Worm (Caenorhabditis elegans) whole organism, L2 larva: ENCODE data around the gene R74.7.
A peak's percentile ranks its signal among the peaks of the same experiment; 100 is the strongest.

ENCODE experiments used
- R02D3.7 ChIP-seq: fragments of 150-350 bp; optimal IDR thresholded peaks from 2 replicates; lab custom pipeline; 2014; ENCODE audit warnings: missing biosample characterization, missing genetic modification characterization
- Y55F3AM.14 ChIP-seq: fragments of 200-800 bp; sonication (Bioruptor generic); optimal IDR thresholded peaks from 2 replicates; lab custom pipeline; 2018; ENCODE audit warnings: mild to moderate bottlenecking, missing genetic modification characterization, missing compliant biosample characterization
- ZK546.5 ChIP-seq: sonication (generic microtip); optimal IDR thresholded peaks from 2 replicates; lab custom pipeline; 2017; ENCODE audit warnings: missing biosample characterization, missing genetic modification characterization
- aly-2 ChIP-seq: fragments of 150-350 bp; optimal IDR thresholded peaks from 2 replicates; lab custom pipeline; 2014; ENCODE audit warnings: missing biosample characterization, missing genetic modification characterization
- ceh-16 ChIP-seq: fragments of 150-350 bp; optimal IDR thresholded peaks from 2 replicates; lab custom pipeline; 2014; ENCODE audit warnings: missing biosample characterization, missing genetic modification characterization
- ceh-82 ChIP-seq: fragments of 150-350 bp; optimal IDR thresholded peaks from 2 replicates; lab custom pipeline; 2014; ENCODE audit warnings: missing biosample characterization, missing genetic modification characterization
- crh-2 ChIP-seq: sonication (generic microtip); optimal IDR thresholded peaks from 2 replicates; lab custom pipeline; 2017; ENCODE audit warnings: missing biosample characterization, missing genetic modification characterization
- dmd-4 ChIP-seq: sonication (generic microtip); optimal IDR thresholded peaks from 2 replicates; lab custom pipeline; 2017; ENCODE audit warnings: missing biosample characterization, missing genetic modification characterization
- egl-27 ChIP-seq: sonication (generic microtip); optimal IDR thresholded peaks from 3 replicates; lab custom pipeline; 2017; ENCODE audit warnings: missing biosample characterization, missing genetic modification reagents, missing genetic modification characterization
- fos-1 ChIP-seq: fragments of 150-350 bp; optimal IDR thresholded peaks from 2 replicates; lab custom pipeline; 2014; ENCODE audit warnings: missing biosample characterization, missing genetic modification characterization
- gmeb-1 ChIP-seq: fragments of 150-350 bp; optimal IDR thresholded peaks from 2 replicates; lab custom pipeline; 2014; ENCODE audit warnings: missing biosample characterization, missing genetic modification characterization
- lin-11 ChIP-seq: fragments of 150-350 bp; sonication (generic microtip); optimal IDR thresholded peaks from 2 replicates; lab custom pipeline; 2014; ENCODE audit warnings: missing biosample characterization, missing genetic modification characterization, inconsistent platforms, mixed read lengths
- lin-13 ChIP-seq: fragments of 150-350 bp; optimal IDR thresholded peaks from 2 replicates; lab custom pipeline; 2014; ENCODE audit warnings: missing biosample characterization, missing genetic modification reagents, missing genetic modification characterization
- lin-39 ChIP-seq: fragments of 150-350 bp; optimal IDR thresholded peaks from 2 replicates; lab custom pipeline; 2014; ENCODE audit warnings: missing biosample characterization, missing genetic modification reagents, missing genetic modification characterization
- lsy-2 ChIP-seq, 2 experiments: fragments of 150-350 bp in 1 of 2; sonication (generic microtip) in 1 of 2; optimal IDR thresholded peaks; 2 replicates each; lab custom pipeline; 2014 to 2017; ENCODE audit warnings: missing biosample characterization in 2 of 2, missing genetic modification characterization in 2 of 2
- mbf-1 ChIP-seq: sonication (generic microtip); optimal IDR thresholded peaks from 2 replicates; lab custom pipeline; 2017; ENCODE audit warnings: missing biosample characterization, missing genetic modification characterization
- mdl-1 ChIP-seq, 2 experiments: fragments of 150-350 bp in 1 of 2; sonication (generic microtip) in 1 of 2; optimal IDR thresholded peaks; 2 replicates each; lab custom pipeline; 2017; ENCODE audit warnings: missing biosample characterization in 2 of 2, missing genetic modification characterization in 2 of 2
- nhr-11 ChIP-seq: fragments of 150-350 bp; optimal IDR thresholded peaks from 2 replicates; lab custom pipeline; 2014; ENCODE audit warnings: missing biosample characterization, missing genetic modification characterization
- nhr-12 ChIP-seq: fragments of 150-350 bp; optimal IDR thresholded peaks from 2 replicates; lab custom pipeline; 2014; ENCODE audit warnings: missing biosample characterization, missing genetic modification characterization
- nhr-129 ChIP-seq: fragments of 150-350 bp; optimal IDR thresholded peaks from 2 replicates; lab custom pipeline; 2014; ENCODE audit warnings: missing biosample characterization, missing genetic modification characterization
- nhr-21 ChIP-seq: fragments of 150-350 bp; optimal IDR thresholded peaks from 2 replicates; lab custom pipeline; 2014; ENCODE audit warnings: missing biosample characterization, missing genetic modification characterization
- nhr-25 ChIP-seq: fragments of 150-350 bp; sonication (generic microtip); optimal IDR thresholded peaks from 3 replicates; lab custom pipeline; 2014; ENCODE audit warnings: missing biosample characterization, missing genetic modification characterization
- nhr-6 ChIP-seq: fragments of 150-350 bp; optimal IDR thresholded peaks from 2 replicates; lab custom pipeline; 2014; ENCODE audit warnings: missing biosample characterization, missing genetic modification characterization
- nhr-77 ChIP-seq: fragments of 150-350 bp; optimal IDR thresholded peaks from 2 replicates; lab custom pipeline; 2014; ENCODE audit warnings: missing biosample characterization, missing genetic modification characterization
- peb-1 ChIP-seq: fragments of 150-350 bp; optimal IDR thresholded peaks from 2 replicates; lab custom pipeline; 2014; ENCODE audit warnings: missing biosample characterization, missing genetic modification characterization
- skn-1 ChIP-seq: sonication (generic microtip); optimal IDR thresholded peaks from 2 replicates; lab custom pipeline; 2017; ENCODE audit warnings: missing biosample characterization, missing genetic modification characterization
- sma-3 ChIP-seq: sonication (generic microtip); optimal IDR thresholded peaks from 2 replicates; lab custom pipeline; 2016; ENCODE audit warnings: missing genetic modification reagents, missing genetic modification characterization, missing compliant biosample characterization
- sma-9 ChIP-seq, 2 experiments: fragments of 150-350 bp in 1 of 2; sonication (generic microtip) in 1 of 2; optimal IDR thresholded peaks; 2 replicates each; lab custom pipeline; 2014 to 2016; ENCODE audit warnings: missing genetic modification characterization in 2 of 2, mild to moderate bottlenecking in 1 of 2, missing biosample characterization in 1 of 2, missing compliant biosample characterization in 1 of 2, missing genetic modification reagents in 1 of 2, moderate library complexity in 1 of 2
- unc-39 ChIP-seq: fragments of 150-350 bp; optimal IDR thresholded peaks from 2 replicates; lab custom pipeline; 2014; ENCODE audit warnings: missing biosample characterization, missing genetic modification characterization
- unc-55 ChIP-seq: fragments of 150-350 bp; sonication (generic microtip); optimal IDR thresholded peaks from 3 replicates; lab custom pipeline; 2014; ENCODE audit warnings: missing biosample characterization, missing genetic modification reagents, missing genetic modification characterization
- unc-62 ChIP-seq: fragments of 150-350 bp; optimal IDR thresholded peaks from 2 replicates; lab custom pipeline; 2014; ENCODE audit warnings: missing biosample characterization, missing genetic modification reagents, missing genetic modification characterization
- ztf-11 ChIP-seq: sonication (generic microtip); optimal IDR thresholded peaks from 2 replicates; lab custom pipeline; 2017; ENCODE audit warnings: missing biosample characterization, missing genetic modification characterization
- ztf-4 ChIP-seq: fragments of 150-350 bp; optimal IDR thresholded peaks from 2 replicates; lab custom pipeline; 2014; ENCODE audit warnings: missing biosample characterization, missing genetic modification characterization

R74.7 gene

DNA sequence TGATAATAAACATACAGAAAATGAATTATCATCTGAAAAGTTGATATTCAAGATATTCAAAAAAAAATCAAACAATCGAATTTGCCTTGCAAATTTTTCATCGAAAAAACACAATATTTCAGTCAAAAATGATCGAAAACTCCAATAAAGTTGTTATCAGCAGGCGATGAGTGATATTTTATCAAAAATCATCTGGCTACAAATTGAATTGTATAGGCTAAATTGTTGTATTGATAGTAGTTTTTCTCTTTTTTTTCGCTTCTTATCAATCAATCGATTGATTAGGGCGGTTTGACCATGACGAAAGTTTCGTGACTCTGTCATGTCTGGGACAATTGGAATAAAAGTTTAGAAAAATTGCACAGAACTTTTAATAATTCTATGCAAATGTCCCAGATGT is 35.9 kb downstream of the R74.7 start:
- TF ChIP-seq unc-39 (tag; lab: Kevin White, UChicago) (no peak), gmeb-1 (peak; percentile 38), skn-1 (tag; lab: Kevin White, UChicago) (no peak), fos-1 (tag; lab: Kevin White, UChicago) (peak; percentile 89), nhr-11 (no peak), sma-3 (no peak), sma-9 (GFP tag; optimal IDR thresholded peaks at IDR 0.05; lab: Kevin White, UChicago) (peak; percentile 32), sma-9 (tag; optimal IDR thresholded peaks at IDR 0.05; lab: Kevin White, UChicago) (no peak), crh-2 (tag; lab: Kevin White, UChicago) (peak; percentile 38)
- TF ChIP-seq, all 48 proteins: peak for 4

- no peak for TF ChIP-seq peb-1
- TF ChIP-seq lin-39 (tag; lab: Kevin White, UChicago), result no peak
- no peak for TF ChIP-seq nhr-6
- no peak for TF ChIP-seq R02D3.7 (tag; lab: Kevin White, UChicago)
- no peak for TF ChIP-seq unc-55 (GFP tag; lab: Kevin White, UChicago)
- no peak for TF ChIP-seq unc-62 (GFP tag; lab: Kevin White, UChicago)
- no peak for TF ChIP-seq nhr-11
- no peak for TF ChIP-seq crh-2 (tag; lab: Kevin White, UChicago)
- no peak for TF ChIP-seq lsy-2 (tag; optimal IDR thresholded peaks at IDR 0.05; lab: Kevin White, UChicago)
- TF ChIP-seq ceh-16 (tag; lab: Kevin White, UChicago), result no peak
- TF ChIP-seq mdl-1 (tag; optimal IDR thresholded peaks at IDR 0.05; lab: Kevin White, UChicago), result no peak
- TF ChIP-seq lin-11 (tag; lab: Kevin White, UChicago), result no peak
Measured at ce11 chrIII:4241181-4241580, 37.0 kb downstream of the R74.7 start.

- TF ChIP-seq ceh-16 (tag; lab: Kevin White, UChicago), result no peak
- no peak for TF ChIP-seq Y55F3AM.14
- peak; percentile 64 for TF ChIP-seq nhr-129
- no peak for TF ChIP-seq lsy-2 (tag; optimal IDR thresholded peaks at IDR 0.05; lab: Kevin White, UChicago)
Measured at ce11 chrIII:4242225-4242862, 38.1 kb downstream of the R74.7 start, which contains the start of gene F43C1.7. Gene F43C1.7 (minus strand): TSS chrIII:4242575.

DNA sequence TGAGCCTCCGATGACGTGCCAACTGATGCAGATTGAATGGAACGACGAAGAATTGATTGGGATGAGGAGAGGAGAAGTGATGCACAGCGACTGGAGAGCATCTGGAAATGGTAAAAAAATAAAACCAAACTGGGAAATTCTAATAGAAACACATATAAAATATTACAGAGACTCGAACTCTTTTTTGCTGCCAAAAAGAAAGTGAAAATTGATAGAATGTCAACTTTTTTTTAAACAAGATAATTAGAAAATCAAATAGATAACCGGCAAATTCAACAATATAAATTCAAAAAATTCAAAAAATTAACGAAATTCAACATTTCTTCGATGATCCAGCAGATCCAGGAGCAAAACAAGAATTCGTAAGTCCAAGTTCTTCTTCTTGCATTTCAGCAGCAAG is 39.2 kb downstream of the R74.7 start, which contains the start of gene mrpl-21:
Gene mrpl-21, minus strand, starts transcription at position 101 of the 400 bp plus-strand sequence.
- TF ChIP-seq nhr-25 (tag; lab: Kevin White, UChicago) (no peak), nhr-21 (no peak), ztf-11 (tag; lab: Kevin White, UChicago) (no peak), lin-13 (no peak), R02D3.7 (tag; lab: Kevin White, UChicago) (no peak), dmd-4 (tag; lab: Kevin White, UChicago) (no peak), mbf-1 (tag; lab: Kevin White, UChicago) (no peak), nhr-77 (tag; lab: Kevin White, UChicago) (no peak), ZK546.5 (no peak), mdl-1 (tag; optimal IDR thresholded peaks at IDR 0.05; lab: Kevin White, UChicago) (no peak), nhr-6 (no peak), egl-27 (tag; lab: Kevin White, UChicago) (no peak), peb-1 (no peak)

ce11 chrIII:4244285-4244684 is 40.1 kb downstream of the R74.7 start, which contains the start of gene zhit-2:
Gene zhit-2 (minus strand): TSS chrIII:4244385.
- no peak for TF ChIP-seq nhr-21
- no peak for TF ChIP-seq nhr-12 (tag; lab: Kevin White, UChicago)
- no peak for TF ChIP-seq ztf-4 (tag; lab: Kevin White, UChicago)
- no peak for TF ChIP-seq aly-2 (tag; lab: Kevin White, UChicago)
- no peak for TF ChIP-seq unc-62 (GFP tag; lab: Kevin White, UChicago)
- TF ChIP-seq ZK546.5, result no peak

DNA sequence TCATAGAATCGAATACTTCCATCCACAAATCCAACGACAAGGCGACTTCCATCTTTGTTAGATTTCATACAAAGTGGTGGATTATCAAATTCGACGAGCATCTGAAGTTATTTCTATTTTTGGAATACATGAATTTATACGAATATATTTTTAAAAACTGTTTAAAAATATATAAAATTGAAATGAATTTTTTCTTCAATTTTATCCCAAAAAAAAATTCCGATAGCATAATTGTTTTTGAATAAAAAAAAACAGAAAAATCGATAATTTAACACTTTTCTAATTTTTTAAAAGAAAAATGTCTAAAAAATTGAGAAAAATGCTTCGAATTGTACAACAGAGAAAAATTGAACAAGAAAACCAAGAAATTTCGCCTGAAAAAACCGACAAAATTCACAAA is 43.3 kb downstream of the R74.7 start, which contains the start of gene Y44F5A.1:
Gene Y44F5A.1, minus strand, starts transcription at position 101 of the 400 bp plus-strand sequence.
- no peak for TF ChIP-seq ceh-82 (tag; lab: Kevin White, UChicago)
